Fruit fly (Drosophila melanogaster) whole organism, embryonic: ENCODE data around the gene betaGlu.

Experiments
- ATbp ChIP-seq: fragments of 200-800 bp; sonication (Bioruptor generic); optimal IDR thresholded peaks from 2 replicates; lab custom pipeline; 2017; ENCODE audit warnings: missing biosample characterization, mild to moderate bottlenecking, missing genetic modification characterization, missing genetic modification reagents
- B-H1 ChIP-seq: fragments of 200-800 bp; sonication (Bioruptor generic); IDR thresholded peaks from 3 replicates; pipeline ENCODE4 v1.3.6; 2022; ENCODE audit warnings: missing biosample characterization, missing genetic modification characterization
- CG10267 ChIP-seq: fragments of 200-800 bp; sonication (Bioruptor generic); optimal IDR thresholded peaks from 2 replicates; lab custom pipeline; 2018; ENCODE audit warnings: missing biosample characterization, mild to moderate bottlenecking, missing genetic modification characterization, moderate library complexity
- CG10654 ChIP-seq: fragments of 200-800 bp; sonication (Bioruptor generic); optimal IDR thresholded peaks from 2 replicates; lab custom pipeline; 2016; ENCODE audit warnings: missing biosample characterization, missing genetic modification characterization
- CG11695 ChIP-seq: fragments of 200-800 bp; sonication (Bioruptor generic); IDR thresholded peaks from 3 replicates; pipeline ENCODE4 v1.3.6; 2022; ENCODE audit warnings: missing biosample characterization, missing genetic modification characterization
- CG15514 ChIP-seq: fragments of 200-800 bp; sonication (Bioruptor generic); optimal IDR thresholded peaks from 3 replicates; lab custom pipeline; 2017; ENCODE audit warnings: missing biosample characterization, missing genetic modification characterization, mild to moderate bottlenecking, moderate library complexity, missing genetic modification reagents
- CG1647 ChIP-seq: fragments of 200-800 bp; sonication (Bioruptor generic); optimal IDR thresholded peaks from 3 replicates; lab custom pipeline; 2016; ENCODE audit warnings: missing biosample characterization, missing genetic modification characterization
- CG16779 ChIP-seq: fragments of 200-800 bp; sonication (Bioruptor generic); IDR thresholded peaks from 2 replicates; pipeline ENCODE4 v1.3.6; 2022; ENCODE audit warnings: missing biosample characterization, missing genetic modification characterization
- CG2199 ChIP-seq: fragments of 200-800 bp; sonication (Bioruptor generic); IDR thresholded peaks from 3 replicates; pipeline ENCODE4 v1.3.6; 2022; ENCODE audit warnings: missing biosample characterization, missing genetic modification characterization
- CG2678 ChIP-seq: fragments of 200-800 bp; sonication (Bioruptor generic); optimal IDR thresholded peaks from 3 replicates; lab custom pipeline; 2019; ENCODE audit warnings: missing biosample characterization, mild to moderate bottlenecking, missing genetic modification characterization, moderate library complexity
- CG4404 ChIP-seq: fragments of 200-800 bp; sonication (Bioruptor generic); IDR thresholded peaks from 2 replicates; pipeline ENCODE4 v1.3.6; 2022; ENCODE audit warnings: missing biosample characterization, missing genetic modification characterization
- CG8290 ChIP-seq, 3 experiments: fragments of 200-800 bp; sonication (Bioruptor generic); optimal IDR thresholded peaks; 2 replicates each; lab custom pipeline; 2016 to 2019; ENCODE audit warnings: missing biosample characterization in 3 of 3, missing genetic modification characterization in 3 of 3, mild to moderate bottlenecking in 2 of 3, moderate library complexity in 1 of 3
- CG8944 ChIP-seq: fragments of 200-800 bp; sonication (Bioruptor generic); optimal IDR thresholded peaks from 3 replicates; lab custom pipeline; 2016; ENCODE audit warnings: missing biosample characterization, missing genetic modification characterization
- Dp ChIP-seq: fragments of 200-800 bp; sonication (Bioruptor generic); optimal IDR thresholded peaks from 2 replicates; lab custom pipeline; 2018; ENCODE audit warnings: missing biosample characterization, mild to moderate bottlenecking, missing genetic modification characterization, moderate library complexity
- E2f2 ChIP-seq: fragments of 200-800 bp; sonication (Bioruptor generic); IDR thresholded peaks from 2 replicates; pipeline ENCODE4 v1.3.6; 2022; ENCODE audit warnings: missing biosample characterization, missing genetic modification characterization
- Ets65A ChIP-seq: fragments of 200-800 bp; sonication (Bioruptor generic); peaks from one replicate; lab custom pipeline; 2016; ENCODE audit warnings: missing biosample characterization, missing genetic modification characterization
- Ets97D ChIP-seq: fragments of 200-800 bp; sonication (Bioruptor generic); optimal IDR thresholded peaks from 3 replicates; lab custom pipeline; 2016; ENCODE audit warnings: missing biosample characterization, missing genetic modification characterization
- H2.0 ChIP-seq: fragments of 200-800 bp; sonication (Bioruptor generic); IDR thresholded peaks from 2 replicates; pipeline ENCODE4 v1.3.6; 2022; ENCODE audit warnings: missing biosample characterization, missing genetic modification characterization
- HLH3B ChIP-seq: fragments of 200-800 bp; sonication (Bioruptor generic); IDR thresholded peaks from 2 replicates; pipeline ENCODE4 v1.3.6; 2022; ENCODE audit warnings: missing biosample characterization, missing genetic modification characterization
- HLH4C ChIP-seq: fragments of 200-800 bp; sonication (Bioruptor generic); IDR thresholded peaks from 3 replicates; pipeline ENCODE4 v1.3.6; 2022; ENCODE audit warnings: missing biosample characterization, missing genetic modification characterization; ENCODE audit not compliant: partially characterized antibody
- HLHmδ ChIP-seq: fragments of 200-800 bp; sonication (Bioruptor generic); optimal IDR thresholded peaks from 2 replicates; lab custom pipeline; 2018; ENCODE audit warnings: missing biosample characterization, mild to moderate bottlenecking, missing genetic modification characterization, moderate library complexity
- Hey ChIP-seq: fragments of 200-800 bp; sonication (Bioruptor generic); optimal IDR thresholded peaks from 3 replicates; lab custom pipeline; 2018; ENCODE audit warnings: missing biosample characterization, mild to moderate bottlenecking, missing genetic modification characterization
- HmgZ ChIP-seq: fragments of 200-800 bp; sonication (Bioruptor generic); optimal IDR thresholded peaks from 2 replicates; lab custom pipeline; 2018; ENCODE audit warnings: missing biosample characterization, mild to moderate bottlenecking, missing genetic modification characterization
- Hmx ChIP-seq: fragments of 200-800 bp; sonication (Bioruptor generic); optimal IDR thresholded peaks from 2 replicates; lab custom pipeline; 2016; ENCODE audit warnings: missing biosample characterization, missing genetic modification characterization
- Lhr ChIP-seq: fragments of 200-800 bp; sonication (Bioruptor generic); optimal IDR thresholded peaks from 3 replicates; lab custom pipeline; 2017; ENCODE audit warnings: mild to moderate bottlenecking, missing biosample characterization, missing genetic modification reagents, missing genetic modification characterization
- MESR4 ChIP-seq: fragments of 200-800 bp; sonication (Bioruptor generic); optimal IDR thresholded peaks from 2 replicates; lab custom pipeline; 2018; ENCODE audit warnings: missing biosample characterization, mild to moderate bottlenecking, missing genetic modification characterization, moderate library complexity
- Max ChIP-seq: fragments of 200-800 bp; sonication (Bioruptor generic); optimal IDR thresholded peaks from 2 replicates; lab custom pipeline; 2016; ENCODE audit warnings: missing biosample characterization, mild to moderate bottlenecking, missing genetic modification characterization
- YL-1 ChIP-seq: fragments of 200-800 bp; sonication (Bioruptor generic); optimal IDR thresholded peaks from 3 replicates; lab custom pipeline; 2017; ENCODE audit warnings: missing biosample characterization, mild to moderate bottlenecking, missing genetic modification characterization
- bigmax ChIP-seq: fragments of 200-800 bp; sonication (Bioruptor generic); optimal IDR thresholded peaks from 2 replicates; lab custom pipeline; 2018; ENCODE audit warnings: missing biosample characterization, mild to moderate bottlenecking, missing genetic modification characterization
- dan ChIP-seq: fragments of 200-800 bp; sonication (Bioruptor generic); IDR thresholded peaks from 2 replicates; pipeline ENCODE4 v1.3.6; 2022; ENCODE audit warnings: missing biosample characterization, missing genetic modification characterization
- dm ChIP-seq: fragments of 200-800 bp; sonication (Bioruptor generic); optimal IDR thresholded peaks from 3 replicates; lab custom pipeline; 2016; ENCODE audit warnings: missing biosample characterization, missing genetic modification characterization
- exex ChIP-seq: fragments of 200-800 bp; sonication (Bioruptor generic); optimal IDR thresholded peaks from 4 replicates; lab custom pipeline; 2018; ENCODE audit warnings: missing biosample characterization, mild to moderate bottlenecking, missing genetic modification characterization, moderate library complexity
- gcm ChIP-seq: fragments of 200-800 bp; sonication (Bioruptor generic); optimal IDR thresholded peaks from 2 replicates; lab custom pipeline; 2019; ENCODE audit warnings: missing biosample characterization, mild to moderate bottlenecking, missing genetic modification characterization, moderate library complexity
- gfzf ChIP-seq: fragments of 200-800 bp; sonication (Bioruptor generic); optimal IDR thresholded peaks from 2 replicates; lab custom pipeline; 2016; ENCODE audit warnings: missing biosample characterization, mild to moderate bottlenecking, missing genetic modification characterization, moderate library complexity
- grau ChIP-seq: fragments of 200-800 bp; optimal IDR thresholded peaks from 3 replicates; lab custom pipeline; 2019; ENCODE audit warnings: missing biosample characterization, mild to moderate bottlenecking, missing genetic modification characterization, moderate library complexity
- hbn ChIP-seq: fragments of 200-800 bp; sonication (Bioruptor generic); IDR thresholded peaks from 2 replicates; pipeline ENCODE4 v1.3.6; 2022; ENCODE audit warnings: missing biosample characterization, missing genetic modification characterization; ENCODE audit not compliant: partially characterized antibody
- kni ChIP-seq: fragments of 200-800 bp; sonication (Bioruptor generic); optimal IDR thresholded peaks from 3 replicates; lab custom pipeline; 2017; ENCODE audit warnings: mild to moderate bottlenecking, missing biosample characterization, missing genetic modification reagents, missing genetic modification characterization
- lmd ChIP-seq: fragments of 200-800 bp; sonication (Bioruptor generic); IDR thresholded peaks from 2 replicates; pipeline ENCODE4 v1.3.6; 2022; ENCODE audit warnings: missing biosample characterization, missing genetic modification characterization
- lov ChIP-seq, 2 experiments: fragments of 200-800 bp in 1 of 2; fragments of >200 bp in 1 of 2; sonication (Bioruptor generic) in 1 of 2; IDR thresholded peaks in 1 of 2; optimal IDR thresholded peaks in 1 of 2; 2 replicates in 1 of 2; 3 replicates in 1 of 2; pipeline versions ENCODE4 v1.3.6 to Lab custom; 2017 to 2022; ENCODE audit warnings: missing biosample characterization in 1 of 2, missing genetic modification characterization in 1 of 2
- nmo ChIP-seq: fragments of 200-800 bp; sonication (Bioruptor generic); optimal IDR thresholded peaks from 2 replicates; lab custom pipeline; 2018; ENCODE audit warnings: missing biosample characterization, mild to moderate bottlenecking, missing genetic modification characterization, moderate library complexity
- scrt ChIP-seq: fragments of 200-800 bp; sonication (Bioruptor generic); optimal IDR thresholded peaks from 2 replicates; lab custom pipeline; 2018; ENCODE audit warnings: missing biosample characterization, mild to moderate bottlenecking, missing genetic modification characterization, moderate library complexity
- sens ChIP-seq: fragments of 200-800 bp; sonication (Bioruptor generic); peaks from one replicate; lab custom pipeline; 2016; ENCODE audit warnings: missing biosample characterization, missing genetic modification characterization
- sisA ChIP-seq: fragments of 200-800 bp; sonication (Bioruptor generic); IDR thresholded peaks from 2 replicates; pipeline ENCODE4 v1.3.6; 2022; ENCODE audit warnings: missing biosample characterization, missing genetic modification characterization
- stwl ChIP-seq: fragments of 200-800 bp; sonication (Bioruptor generic); optimal IDR thresholded peaks from 3 replicates; lab custom pipeline; 2018; ENCODE audit warnings: missing biosample characterization, mild to moderate bottlenecking, missing genetic modification characterization, moderate library complexity
- sug ChIP-seq: fragments of 200-800 bp; optimal IDR thresholded peaks from 2 replicates; lab custom pipeline; 2019; ENCODE audit warnings: missing biosample characterization, mild to moderate bottlenecking, missing genetic modification characterization, moderate library complexity
- tna ChIP-seq: fragments of 200-800 bp; sonication (Bioruptor generic); IDR thresholded peaks from 2 replicates; pipeline ENCODE4 v1.3.6; 2022; ENCODE audit warnings: missing biosample characterization, missing genetic modification characterization; ENCODE audit not compliant: partially characterized antibody
- zen ChIP-seq: fragments of 200-800 bp; sonication (Bioruptor generic); optimal IDR thresholded peaks from 3 replicates; lab custom pipeline; 2018; ENCODE audit warnings: missing biosample characterization, mild to moderate bottlenecking, missing genetic modification characterization, moderate library complexity

The betaGlu gene

DNA sequence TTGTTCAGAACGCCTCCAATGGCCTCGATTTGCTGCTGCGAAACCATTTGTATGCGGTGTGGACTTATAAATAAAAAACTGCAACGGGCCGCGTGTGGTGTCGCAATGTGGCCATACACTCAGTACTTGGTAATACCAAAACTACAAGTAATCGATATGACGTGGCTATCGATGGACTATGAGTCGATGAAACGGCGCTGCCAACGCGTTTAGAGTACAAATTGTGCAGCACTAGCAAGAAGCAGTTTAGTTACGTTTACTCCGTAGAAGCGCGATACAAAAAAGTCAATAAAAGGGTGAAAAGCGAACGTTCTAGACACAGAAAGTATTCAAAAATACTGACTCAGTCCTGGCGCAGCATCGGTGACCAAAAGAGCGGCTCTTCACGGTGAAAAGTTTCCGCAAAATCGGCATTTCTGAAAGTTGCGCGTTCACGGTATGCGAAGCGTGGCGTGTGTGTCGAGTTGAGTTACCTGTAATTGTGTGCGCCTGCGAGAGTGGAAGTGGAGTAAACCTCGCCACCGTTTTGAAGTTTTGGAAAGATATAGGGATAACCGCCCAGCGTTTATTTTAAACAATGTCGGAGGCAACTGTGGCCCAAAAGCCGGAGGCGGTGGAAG lies 24.1 kb downstream of the betaGlu start, which contains the start of the genes nero and CG1910 (continued):
- TF ChIP-seq CG11695 (GFP tag; lab: Robert Waterston, UW): no peak
- peak; percentile 28 for TF ChIP-seq Ets97D (GFP tag; lab: Kevin White, UChicago)
- TF ChIP-seq exex: no peak
- TF ChIP-seq Hmx: no peak
- TF ChIP-seq zen (tag; lab: Kevin White, UChicago): peak; percentile 37
- TF ChIP-seq gfzf (GFP tag; lab: Kevin White, UChicago): peak; percentile 92
- peak; percentile 11 for TF ChIP-seq CG2678 (tag; lab: Kevin White, UChicago)
- TF ChIP-seq CG8944 (GFP tag; lab: Kevin White, UChicago): no peak
- no peak for TF ChIP-seq HLH3B (GFP tag; lab: Robert Waterston, UW)
- no peak for TF ChIP-seq kni
- TF ChIP-seq Lhr: peak; percentile 60
- TF ChIP-seq HmgZ (tag; lab: Kevin White, UChicago): peak; percentile 77
- TF ChIP-seq CG4404 (GFP tag; lab: Robert Waterston, UW): no peak
- no peak for TF ChIP-seq H2.0
- peak; percentile 60 for TF ChIP-seq bigmax (GFP tag; lab: Kevin White, UChicago)
- no peak for TF ChIP-seq HLH4C (GFP tag; lab: Robert Waterston, UW)
- no peak for TF ChIP-seq gcm (GFP tag; lab: Kevin White, UChicago)
- peak; percentile 34 for TF ChIP-seq grau

DNA sequence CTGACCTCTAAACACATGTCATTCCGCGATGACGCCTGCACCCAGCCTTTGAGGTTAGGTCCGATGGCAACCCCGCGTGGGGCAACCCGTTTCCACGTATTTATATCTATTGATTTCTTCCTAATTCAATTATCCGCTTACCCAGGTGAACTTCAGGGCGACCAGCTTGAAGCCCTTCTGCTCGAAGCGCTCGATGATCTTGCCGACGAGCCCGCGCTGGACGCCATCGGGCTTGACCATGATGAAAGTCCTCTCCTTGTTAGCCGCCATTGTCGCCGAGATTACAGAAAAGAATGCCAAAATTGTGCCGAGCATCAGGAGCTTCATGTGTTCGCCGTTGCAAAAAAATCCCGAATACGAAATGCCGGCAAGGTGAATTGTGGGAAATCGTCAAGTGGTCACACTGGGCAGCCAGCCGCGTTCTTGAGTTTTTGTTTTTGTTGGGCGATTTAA lies 26.0 kb downstream of the betaGlu start, which contains the start of gene awd:
Gene awd, minus strand, starts transcription at position 449 of the 453 bp plus-strand sequence.
- TF ChIP-seq grau (peak; percentile 11), HLHmδ (GFP tag; lab: Kevin White, UChicago) (peak; percentile 18), sens (GFP tag; lab: Kevin White, UChicago) (peak; percentile 33), H2.0 (no peak), scrt (GFP tag; lab: Kevin White, UChicago) (peak; percentile 16), lov (optimal IDR thresholded peaks at IDR 0.05; lab: Kevin White, UChicago) (no peak), lov (GFP tag; IDR thresholded peaks at IDR 0.05; lab: Robert Waterston, UW) (peak; percentile 28; the same call in 1 of the 3 replicates), sisA (GFP tag; lab: Robert Waterston, UW) (no peak), ATbp (no peak), dan (GFP tag; lab: Robert Waterston, UW) (no peak), Max (peak; percentile 48), Hey (tag; lab: Kevin White, UChicago) (no peak), Dp (GFP tag; lab: Kevin White, UChicago) (peak; percentile 68), CG1647 (GFP tag; lab: Kevin White, UChicago) (no peak), CG16779 (GFP tag; lab: Robert Waterston, UW) (no peak), hbn (GFP tag; lab: Robert Waterston, UW) (0 out of 2 replicates have a peak, but pooled peaks have one; percentile 18), sug (peak; percentile 76), CG10654 (GFP tag; lab: Kevin White, UChicago) (no peak), Ets65A (GFP tag; lab: Kevin White, UChicago) (no peak), dm (GFP tag; lab: Kevin White, UChicago) (peak; percentile 91), CG15514 (GFP tag; lab: Kevin White, UChicago) (peak; percentile 85), Hmx (no peak), CG8290 (GFP tag; optimal IDR thresholded peaks at IDR 0.05; lab: Kevin White, UChicago) (no peak), CG8290 (tag; optimal IDR thresholded peaks at IDR 0.05; lab: Kevin White, UChicago) (peak in 1 of 2 experiments; percentile 40), CG10267 (peak; percentile 30), B-H1 (no peak), MESR4 (peak; percentile 89), YL-1 (GFP tag; lab: Kevin White, UChicago) (peak; percentile 59), CG2199 (GFP tag; lab: Robert Waterston, UW) (0 out of 3 replicates have a peak, but pooled peaks have one; percentile 11), lmd (no peak), nmo (GFP tag; lab: Kevin White, UChicago) (peak; percentile 22), tna (GFP tag; lab: Robert Waterston, UW) (peak; percentile 15; the same call in 1 of the 2 replicates), E2f2 (GFP tag; lab: Robert Waterston, UW) (peak; percentile 74), stwl (peak; percentile 50)
